Fruit fly (Drosophila melanogaster) whole organism, embryonic: ENCODE data around the gene Hexo1.
A peak's percentile ranks its signal among the peaks of the same experiment; 100 is the strongest.

Source experiments
- Antp ChIP-seq: fragments of 200-800 bp; sonication (Bioruptor generic); optimal IDR thresholded peaks from 3 replicates; lab custom pipeline; 2016; ENCODE audit warnings: missing biosample characterization, missing genetic modification characterization
- Bteb2 ChIP-seq: fragments of 200-800 bp; sonication (Bioruptor generic); optimal IDR thresholded peaks from 2 replicates; lab custom pipeline; 2016; ENCODE audit warnings: missing biosample characterization, missing genetic modification characterization
- CG10462 ChIP-seq: fragments of 200-800 bp; sonication (Bioruptor generic); optimal IDR thresholded peaks from 2 replicates; lab custom pipeline; 2016; ENCODE audit warnings: missing biosample characterization, missing genetic modification characterization
- CG10654 ChIP-seq: fragments of 200-800 bp; sonication (Bioruptor generic); optimal IDR thresholded peaks from 2 replicates; lab custom pipeline; 2016; ENCODE audit warnings: missing biosample characterization, missing genetic modification characterization
- CG11723 ChIP-seq: fragments of 200-800 bp; sonication (Bioruptor generic); optimal IDR thresholded peaks from 2 replicates; lab custom pipeline; 2017; ENCODE audit warnings: missing biosample characterization, mild to moderate bottlenecking, missing genetic modification characterization
- CG12299 ChIP-seq: fragments of 200-800 bp; sonication (Bioruptor generic); optimal IDR thresholded peaks from 2 replicates; lab custom pipeline; 2018; ENCODE audit warnings: missing biosample characterization, mild to moderate bottlenecking, missing genetic modification characterization
- CG12391 ChIP-seq: fragments of 200-800 bp; sonication (Bioruptor generic); optimal IDR thresholded peaks from 3 replicates; lab custom pipeline; 2018; ENCODE audit warnings: missing biosample characterization, mild to moderate bottlenecking, missing genetic modification characterization, moderate library complexity
- CG12659 ChIP-seq: fragments of 200-800 bp; sonication (Bioruptor generic); optimal IDR thresholded peaks from 3 replicates; lab custom pipeline; 2017; ENCODE audit warnings: mild to moderate bottlenecking, missing biosample characterization, missing genetic modification reagents, missing genetic modification characterization
- CG14710 ChIP-seq: fragments of 200-800 bp; sonication (Bioruptor generic); optimal IDR thresholded peaks from 3 replicates; lab custom pipeline; 2019; ENCODE audit warnings: missing biosample characterization, mild to moderate bottlenecking, missing genetic modification characterization, moderate library complexity
- CG15073 ChIP-seq: fragments of 200-800 bp; sonication (Bioruptor generic); optimal IDR thresholded peaks from 2 replicates; lab custom pipeline; 2016; ENCODE audit warnings: missing biosample characterization, missing genetic modification characterization
- CG16863 ChIP-seq: fragments of 200-800 bp; sonication (Bioruptor generic); optimal IDR thresholded peaks from 3 replicates; lab custom pipeline; 2016; ENCODE audit warnings: missing biosample characterization, missing genetic modification characterization
- CG17612 ChIP-seq: fragments of 200-800 bp; sonication (Bioruptor generic); IDR thresholded peaks from 2 replicates; pipeline ENCODE4 v1.3.6; 2022; ENCODE audit warnings: missing biosample characterization, missing genetic modification characterization
- CG18599 ChIP-seq: fragments of 200-800 bp; sonication (Bioruptor generic); optimal IDR thresholded peaks from 3 replicates; lab custom pipeline; 2017; ENCODE audit warnings: missing biosample characterization, missing genetic modification characterization, mild to moderate bottlenecking, moderate library complexity, missing genetic modification reagents
- CG2129 ChIP-seq: fragments of 200-800 bp; sonication (Bioruptor generic); IDR thresholded peaks from 2 replicates; pipeline ENCODE4 v1.3.6; 2022; ENCODE audit warnings: missing biosample characterization, missing genetic modification characterization; ENCODE audit not compliant: partially characterized antibody
- CG31224 ChIP-seq: fragments of 200-800 bp; sonication (Bioruptor generic); IDR thresholded peaks from 2 replicates; pipeline ENCODE4 v1.3.6; 2022; ENCODE audit warnings: missing biosample characterization, missing genetic modification characterization
- CG32532 ChIP-seq: fragments of 200-800 bp; sonication (Bioruptor generic); IDR thresholded peaks from 2 replicates; pipeline ENCODE4 v1.3.6; 2022; ENCODE audit warnings: missing biosample characterization, missing genetic modification characterization
- CG3838 ChIP-seq: fragments of 200-800 bp; sonication (Bioruptor generic); optimal IDR thresholded peaks from 3 replicates; lab custom pipeline; 2016; ENCODE audit warnings: missing biosample characterization, missing genetic modification characterization
- CG4282 ChIP-seq: fragments of 200-800 bp; sonication (Bioruptor generic); optimal IDR thresholded peaks from 2 replicates; lab custom pipeline; 2016; ENCODE audit warnings: missing biosample characterization, missing genetic modification characterization
- CG4820 ChIP-seq: fragments of 200-800 bp; sonication (Bioruptor generic); optimal IDR thresholded peaks from 3 replicates; lab custom pipeline; 2016; ENCODE audit warnings: missing biosample characterization, missing genetic modification characterization
- CG5180 ChIP-seq: fragments of 200-800 bp; sonication (Bioruptor generic); optimal IDR thresholded peaks from 3 replicates; lab custom pipeline; 2017; ENCODE audit warnings: missing biosample characterization, missing genetic modification characterization, mild to moderate bottlenecking, moderate library complexity, missing genetic modification reagents
- CG5953 ChIP-seq: fragments of 200-800 bp; sonication (Bioruptor generic); IDR thresholded peaks from 2 replicates; pipeline ENCODE4 v1.3.6; 2022; ENCODE audit warnings: missing biosample characterization, missing genetic modification characterization
- CG6765 ChIP-seq: fragments of 200-800 bp; sonication (Bioruptor generic); optimal IDR thresholded peaks from 3 replicates; lab custom pipeline; 2017; ENCODE audit warnings: missing biosample characterization, mild to moderate bottlenecking, missing genetic modification characterization
- CG9609 ChIP-seq: fragments of 200-800 bp; sonication (Bioruptor generic); optimal IDR thresholded peaks from 3 replicates; lab custom pipeline; 2016; ENCODE audit warnings: missing biosample characterization, missing genetic modification characterization
- CG9727 ChIP-seq: fragments of 200-800 bp; sonication (Bioruptor generic); optimal IDR thresholded peaks from 3 replicates; lab custom pipeline; 2017; ENCODE audit warnings: missing biosample characterization, mild to moderate bottlenecking, missing genetic modification characterization
- CG9797 ChIP-seq: fragments of 200-800 bp; sonication (Bioruptor generic); optimal IDR thresholded peaks from 3 replicates; lab custom pipeline; 2018; ENCODE audit warnings: missing biosample characterization, mild to moderate bottlenecking, missing genetic modification characterization
- CkIIα-i1 ChIP-seq: fragments of 200-800 bp; sonication (Bioruptor generic); IDR thresholded peaks from 2 replicates; pipeline ENCODE4 v1.3.6; 2022; ENCODE audit warnings: missing biosample characterization, missing genetic modification characterization
- D ChIP-seq, 2 experiments: fragments of 200-800 bp in 1 of 2; fragments of >200 bp in 1 of 2; sonication (Bioruptor generic) in 1 of 2; optimal IDR thresholded peaks; 2 replicates in 1 of 2; 3 replicates in 1 of 2; lab custom pipeline; 2017; ENCODE audit warnings: mild to moderate bottlenecking in 1 of 2, missing biosample characterization in 1 of 2, missing genetic modification characterization in 1 of 2, missing genetic modification reagents in 1 of 2
- HmgD ChIP-seq: fragments of 200-800 bp; sonication (Bioruptor generic); optimal IDR thresholded peaks from 3 replicates; lab custom pipeline; 2016; ENCODE audit warnings: missing biosample characterization, missing genetic modification characterization
- Myb ChIP-seq: fragments of 200-800 bp; sonication (Bioruptor generic); optimal IDR thresholded peaks from 2 replicates; lab custom pipeline; 2016; ENCODE audit warnings: missing biosample characterization, missing genetic modification characterization
- Nf-YC ChIP-seq: fragments of 200-800 bp; optimal IDR thresholded peaks from 3 replicates; lab custom pipeline; 2019; ENCODE audit warnings: missing biosample characterization, mild to moderate bottlenecking, missing genetic modification characterization, moderate library complexity
- Side ChIP-seq: fragments of 200-800 bp; sonication (Bioruptor generic); optimal IDR thresholded peaks from 2 replicates; lab custom pipeline; 2016; ENCODE audit warnings: missing biosample characterization, missing genetic modification characterization
- Trl ChIP-seq, 3 experiments: fragments of >200 bp in 2 of 3; fragments of 200-800 bp in 1 of 3; sonication (Bioruptor generic) in 1 of 3; optimal IDR thresholded peaks; 2 replicates in 1 of 3; 3 replicates in 2 of 3; lab custom pipeline; 2016 to 2017; ENCODE audit warnings: missing biosample characterization in 1 of 3, missing genetic modification characterization in 1 of 3
- ara ChIP-seq: fragments of 200-800 bp; sonication (Bioruptor generic); IDR thresholded peaks from 2 replicates; pipeline ENCODE4 v1.3.6; 2022; ENCODE audit warnings: missing biosample characterization, missing genetic modification characterization
- bsh ChIP-seq, 2 experiments: fragments of 200-800 bp; sonication (Bioruptor generic); optimal IDR thresholded peaks; 2 replicates each; lab custom pipeline; 2017 to 2018; ENCODE audit warnings: mild to moderate bottlenecking in 2 of 2, missing biosample characterization in 2 of 2, missing genetic modification characterization in 2 of 2, moderate library complexity in 1 of 2
- dati ChIP-seq: fragments of 200-800 bp; sonication (Bioruptor generic); IDR thresholded peaks from 2 replicates; pipeline ENCODE4 v1.3.6; 2022; ENCODE audit warnings: missing biosample characterization, missing genetic modification characterization
- disco-r ChIP-seq: fragments of 200-800 bp; sonication (Bioruptor generic); optimal IDR thresholded peaks from 2 replicates; lab custom pipeline; 2016; ENCODE audit warnings: missing biosample characterization, missing genetic modification characterization
- en ChIP-seq: fragments of 200-800 bp; sonication (Bioruptor generic); optimal IDR thresholded peaks from 2 replicates; lab custom pipeline; 2016; ENCODE audit warnings: missing biosample characterization, missing genetic modification characterization
- ewg ChIP-seq: fragments of 200-800 bp; sonication (Bioruptor generic); optimal IDR thresholded peaks from 3 replicates; lab custom pipeline; 2017; ENCODE audit warnings: mild to moderate bottlenecking, missing biosample characterization, missing genetic modification reagents, missing genetic modification characterization
- exex ChIP-seq: fragments of 200-800 bp; sonication (Bioruptor generic); optimal IDR thresholded peaks from 4 replicates; lab custom pipeline; 2018; ENCODE audit warnings: missing biosample characterization, mild to moderate bottlenecking, missing genetic modification characterization, moderate library complexity
- fd3F ChIP-seq: fragments of 200-800 bp; sonication (Bioruptor generic); optimal IDR thresholded peaks from 2 replicates; lab custom pipeline; 2018; ENCODE audit warnings: missing biosample characterization, mild to moderate bottlenecking, missing genetic modification characterization, moderate library complexity
- fu2 ChIP-seq: fragments of 200-800 bp; sonication (Bioruptor generic); optimal IDR thresholded peaks from 2 replicates; lab custom pipeline; 2016; ENCODE audit warnings: missing biosample characterization, missing genetic modification characterization
- gt ChIP-seq: fragments of 200-800 bp; sonication (Bioruptor generic); IDR thresholded peaks from 2 replicates; pipeline ENCODE4 v1.3.6; 2022; ENCODE audit warnings: missing biosample characterization, missing genetic modification characterization
- ham ChIP-seq: fragments of 200-800 bp; sonication (Bioruptor generic); IDR thresholded peaks from 2 replicates; pipeline ENCODE4 v1.3.6; 2022; ENCODE audit warnings: missing biosample characterization, missing genetic modification characterization
- hkb ChIP-seq, 2 experiments: fragments of 200-800 bp in 1 of 2; fragments of >200 bp in 1 of 2; sonication (Bioruptor generic) in 1 of 2; IDR thresholded peaks in 1 of 2; optimal IDR thresholded peaks in 1 of 2; 2 replicates each; pipeline versions ENCODE4 v1.3.6 to Lab custom; 2017 to 2022; ENCODE audit warnings: missing biosample characterization in 1 of 2, missing genetic modification characterization in 1 of 2
- inv ChIP-seq: fragments of 200-800 bp; sonication (Bioruptor generic); IDR thresholded peaks from 2 replicates; pipeline ENCODE4 v1.3.6; 2022; ENCODE audit warnings: missing biosample characterization, missing genetic modification characterization; ENCODE audit not compliant: partially characterized antibody
- jumu ChIP-seq: fragments of 200-800 bp; sonication (Bioruptor generic); optimal IDR thresholded peaks from 3 replicates; lab custom pipeline; 2016; ENCODE audit warnings: missing biosample characterization, missing genetic modification characterization
- nmo ChIP-seq: fragments of 200-800 bp; sonication (Bioruptor generic); optimal IDR thresholded peaks from 2 replicates; lab custom pipeline; 2018; ENCODE audit warnings: missing biosample characterization, mild to moderate bottlenecking, missing genetic modification characterization, moderate library complexity
- ro ChIP-seq: fragments of 200-800 bp; sonication (Bioruptor generic); IDR thresholded peaks from 2 replicates; pipeline ENCODE4 v1.3.6; 2022; ENCODE audit warnings: missing biosample characterization, missing genetic modification characterization
- sima ChIP-seq: fragments of 200-800 bp; sonication (Bioruptor generic); optimal IDR thresholded peaks from 2 replicates; lab custom pipeline; 2016; ENCODE audit warnings: missing biosample characterization, missing genetic modification characterization

The Hexo1 gene

dm6 chr3L:4292120-4292697 is 3.8 kb downstream of the Hexo1 start, which contains the start of the genes CG15012 and Fdx2 (continued):
- no peak for TF ChIP-seq ewg (GFP tag; lab: Kevin White, UChicago)
- TF ChIP-seq sima (GFP tag; lab: Kevin White, UChicago), result no peak
- TF ChIP-seq CG4820 (GFP tag; lab: Kevin White, UChicago), result no peak
- no peak for TF ChIP-seq inv (GFP tag; lab: Robert Waterston, UW)
- peak; percentile 15 for TF ChIP-seq CG12299 (tag; lab: Kevin White, UChicago)
- no peak for TF ChIP-seq en
- no peak for TF ChIP-seq CG10654 (GFP tag; lab: Kevin White, UChicago)
- TF ChIP-seq HmgD (GFP tag; lab: Kevin White, UChicago), result peak; percentile 17
- no peak for TF ChIP-seq ro
- TF ChIP-seq fu2 (GFP tag; lab: Kevin White, UChicago), result no peak
- no peak for TF ChIP-seq Side (GFP tag; lab: Kevin White, UChicago)
- TF ChIP-seq Nf-YC, result peak; percentile 19
- no peak for TF ChIP-seq CG15073 (GFP tag; lab: Kevin White, UChicago)
- TF ChIP-seq CG11723, result no peak
- no peak for TF ChIP-seq CG9727 (GFP tag; lab: Kevin White, UChicago)
- no peak for TF ChIP-seq Trl (optimal IDR thresholded peaks at IDR 0.05; lab: Kevin White, UChicago)
- no peak for TF ChIP-seq Trl (GFP tag; optimal IDR thresholded peaks at IDR 0.05; lab: Kevin White, UChicago)
- TF ChIP-seq CG31224 (GFP tag; lab: Robert Waterston, UW), result no peak
- TF ChIP-seq CG12659 (GFP tag; lab: Kevin White, UChicago), result peak; percentile 69
- TF ChIP-seq CG5953 (GFP tag; lab: Robert Waterston, UW), result no peak
- TF ChIP-seq nmo (GFP tag; lab: Kevin White, UChicago), result peak; percentile 71
- peak; percentile 19 for TF ChIP-seq exex (tag; lab: Kevin White, UChicago)
- peak in 1 of 2 experiments; percentile 1 for TF ChIP-seq bsh (GFP tag; optimal IDR thresholded peaks at IDR 0.05; lab: Kevin White, UChicago)
- TF ChIP-seq fd3F (GFP tag; lab: Kevin White, UChicago), result no peak
- TF ChIP-seq CG9797 (GFP tag; lab: Kevin White, UChicago), result peak; percentile 87
- no peak for TF ChIP-seq Antp
- TF ChIP-seq CG32532 (GFP tag; lab: Robert Waterston, UW), result no peak; the same call in 1 of the 2 replicates
- TF ChIP-seq CG4282, result no peak
- TF ChIP-seq Bteb2 (GFP tag; lab: Kevin White, UChicago), result no peak
- no peak for TF ChIP-seq CG10462 (GFP tag; lab: Kevin White, UChicago)
- peak; percentile 57 for TF ChIP-seq CG12391
- no peak for TF ChIP-seq gt
- no peak for TF ChIP-seq ham
- TF ChIP-seq CG9609, result peak; percentile 32
- no peak for TF ChIP-seq hkb (optimal IDR thresholded peaks at IDR 0.05; lab: Kevin White, UChicago)
- TF ChIP-seq hkb (GFP tag; IDR thresholded peaks at IDR 0.05; lab: Robert Waterston, UW), result no peak
- TF ChIP-seq CG6765 (GFP tag; lab: Kevin White, UChicago), result no peak
- TF ChIP-seq CkIIα-i1, result no peak
- TF ChIP-seq D (optimal IDR thresholded peaks at IDR 0.05; lab: Kevin White, UChicago), result no peak
- TF ChIP-seq D (GFP tag; optimal IDR thresholded peaks at IDR 0.05; lab: Kevin White, UChicago), result no peak
- TF ChIP-seq CG16863, result no peak
- TF ChIP-seq jumu (GFP tag; lab: Kevin White, UChicago), result peak; percentile 43
- no peak for TF ChIP-seq dati (GFP tag; lab: Robert Waterston, UW)
- TF ChIP-seq CG14710 (tag; lab: Kevin White, UChicago), result peak; percentile 91
- TF ChIP-seq CG3838 (GFP tag; lab: Kevin White, UChicago), result no peak
- no peak for TF ChIP-seq ara (GFP tag; lab: Robert Waterston, UW)
- no peak for TF ChIP-seq CG17612
- no peak for TF ChIP-seq disco-r
- TF ChIP-seq CG5180, result no peak
- TF ChIP-seq CG2129 (GFP tag; lab: Robert Waterston, UW), result no peak
- TF ChIP-seq Myb (GFP tag; lab: Kevin White, UChicago), result peak; percentile 55
- no peak for TF ChIP-seq CG18599 (GFP tag; lab: Kevin White, UChicago)
